Worm (Caenorhabditis elegans) whole organism, L1 larva: ENCODE measurements around the gene F55A4.3.
A peak's percentile ranks its signal among the peaks of the same experiment; 100 is the strongest.

Experiments
- nhr-71 ChIP-seq: sonication (generic microtip); optimal IDR thresholded peaks from 2 replicates; lab custom pipeline; 2016; ENCODE audit warnings: mild to moderate bottlenecking, missing genetic modification characterization, moderate library complexity, missing compliant biosample characterization
- sox-4 ChIP-seq: sonication (generic microtip); optimal IDR thresholded peaks from 2 replicates; lab custom pipeline; 2016; ENCODE audit warnings: missing genetic modification characterization, missing compliant biosample characterization
- sup-37 ChIP-seq: fragments of 200-800 bp; sonication (Bioruptor generic); optimal IDR thresholded peaks from 2 replicates; lab custom pipeline; 2018; ENCODE audit warnings: mild to moderate bottlenecking, missing genetic modification characterization, missing compliant biosample characterization

Gene F55A4.3

DNA sequence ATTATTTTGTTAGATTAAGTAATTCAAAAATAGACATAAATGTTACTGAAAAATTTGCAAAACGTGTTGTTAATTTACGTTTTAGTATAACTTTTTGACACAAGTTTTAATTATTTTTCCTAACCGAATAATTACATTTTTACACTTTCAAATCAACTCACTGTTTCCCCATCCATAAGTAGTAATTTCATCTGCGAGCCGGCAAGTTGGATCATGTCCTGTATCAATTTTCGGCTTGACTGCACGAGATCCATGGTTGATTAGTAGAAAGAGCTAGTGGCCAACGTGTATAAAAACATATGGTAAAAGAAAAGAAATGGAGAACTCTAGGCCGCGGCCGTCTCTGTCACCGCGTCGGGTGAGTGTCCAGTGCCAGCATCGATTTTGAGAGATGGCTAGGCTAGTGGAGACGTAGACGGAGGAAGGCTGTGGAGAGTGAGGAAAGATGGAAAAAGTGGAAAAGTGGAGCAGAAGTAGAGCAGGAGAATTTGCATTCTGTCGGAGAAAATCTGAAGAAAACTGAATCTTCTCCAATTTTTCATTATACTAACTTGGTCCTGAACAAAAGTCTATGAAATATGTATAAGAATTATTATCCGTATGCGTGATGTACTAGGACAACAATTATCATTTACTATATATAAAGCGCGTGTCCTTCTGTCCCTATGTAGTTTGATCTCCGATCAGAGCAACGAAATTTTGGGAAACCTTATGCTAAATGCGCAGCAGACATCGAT lies 50.2 kb downstream of the F55A4.3 start, which contains the start of gene vps-45 (continued):
- no peak for TF ChIP-seq sup-37 (GFP tag; lab: Kevin White, UChicago)
- no peak for TF ChIP-seq sox-4 (tag; lab: Kevin White, UChicago)
- peak; percentile 42 for TF ChIP-seq nhr-71 (tag; lab: Kevin White, UChicago)
